Worm (Caenorhabditis elegans) whole organism, L2 larva: ENCODE results near the gene H35B03.2.

ENCODE experiments used
- ama-1 ChIP-seq: fragments of 150-350 bp; optimal IDR thresholded peaks from 2 replicates; lab custom pipeline; 2018; ENCODE audit warnings: inconsistent platforms
- sem-4 ChIP-seq: fragments of 150-350 bp; optimal IDR thresholded peaks from 2 replicates; lab custom pipeline; 2014; ENCODE audit warnings: missing biosample characterization, missing genetic modification reagents, missing genetic modification characterization

DNA sequence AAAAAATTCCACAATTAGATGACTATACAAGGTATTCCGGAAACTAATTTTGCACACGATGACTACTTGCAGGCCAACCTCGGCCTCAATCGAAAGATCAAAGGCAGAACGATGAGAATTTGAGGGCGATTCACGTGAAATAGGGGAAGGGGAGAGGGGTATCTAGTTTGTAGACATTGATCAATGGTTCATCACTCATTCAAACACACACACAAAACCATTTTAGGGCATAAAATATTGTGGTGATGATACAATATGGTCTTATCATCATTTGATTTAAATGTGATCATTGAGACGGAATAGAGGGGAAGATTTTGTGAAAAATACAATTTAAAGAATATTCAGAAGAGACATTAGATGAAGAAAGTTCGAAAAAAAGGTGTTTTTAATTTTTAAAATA, 31.3 kb upstream of the H35B03.2 start:
- no peak for TF ChIP-seq sem-4 (tag; lab: Kevin White, UChicago)
- TF ChIP-seq ama-1 (lab: Kevin White, UChicago): no peak
